Fruit fly (Drosophila melanogaster): Measurements from ENCODE around the gene ru.

The ru gene

DNA sequence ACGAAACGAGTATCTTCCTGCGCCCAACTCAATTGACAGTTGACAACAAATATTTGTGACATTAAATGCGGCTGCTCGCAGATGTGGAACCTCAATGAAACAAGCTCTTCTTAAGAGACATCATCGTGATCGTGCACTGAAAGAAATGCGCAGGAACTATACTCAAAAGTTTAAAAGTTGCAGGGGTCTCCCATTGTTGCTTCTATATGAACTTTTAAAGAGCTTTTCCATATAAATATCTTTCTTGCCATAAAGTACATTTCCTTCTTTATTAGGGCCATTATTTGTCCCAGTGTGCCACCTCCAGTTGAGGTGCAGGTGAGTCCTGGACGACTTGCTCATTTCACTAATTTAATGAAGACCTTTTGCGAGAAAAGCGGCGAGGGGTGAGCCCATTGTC lies 17.7 kb downstream of the ru start:
- TF ChIP-seq peb (GFP tag; IDR thresholded peaks at IDR 0.05): no peak
- peak; percentile 46 for TF ChIP-seq lbe (GFP tag; optimal IDR thresholded peaks at IDR 0.05)

DNA sequence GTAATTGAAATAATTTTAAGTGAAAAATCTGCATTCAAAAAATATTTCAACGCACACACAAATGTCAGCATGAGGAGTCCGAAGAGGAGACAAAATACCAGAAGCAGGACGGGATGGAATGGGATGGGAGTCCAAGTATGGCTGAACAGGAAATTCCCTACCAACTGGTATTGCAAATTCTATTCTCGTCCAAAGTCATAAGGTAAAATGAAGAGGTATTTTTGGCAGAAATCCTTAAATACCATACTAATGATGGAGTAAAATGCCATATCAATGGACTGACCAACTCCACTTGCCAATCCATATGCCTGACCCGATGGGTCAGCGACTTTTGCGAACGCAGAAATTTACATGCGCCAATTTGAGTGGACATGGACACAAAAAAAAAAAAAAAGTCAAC lies 18.4 kb downstream of the ru start:
- TF ChIP-seq row (GFP tag; IDR thresholded peaks at IDR 0.05): no peak
- no peak for TF ChIP-seq CG15514 (GFP tag; optimal IDR thresholded peaks at IDR 0.05)
- no peak for TF ChIP-seq CG1024 (GFP tag; IDR thresholded peaks at IDR 0.05)
- no peak for TF ChIP-seq Ada2b (GFP tag; IDR thresholded peaks at IDR 0.05)
- TF ChIP-seq da (GFP tag; optimal IDR thresholded peaks at IDR 0.05): no peak
- TF ChIP-seq CG2889 (GFP tag; IDR thresholded peaks at IDR 0.05): no peak
- TF ChIP-seq Gug (GFP tag; IDR thresholded peaks at IDR 0.05): no peak
- TF ChIP-seq Dip2 (GFP tag; IDR thresholded peaks at IDR 0.05): no peak
- no peak for TF ChIP-seq wor (GFP tag; IDR thresholded peaks at IDR 0.05)
- no peak for TF ChIP-seq Mrtf (GFP tag; IDR thresholded peaks at IDR 0.05)
- TF ChIP-seq CG3726 (GFP tag; IDR thresholded peaks at IDR 0.05): no peak
- no peak for TF ChIP-seq sr (GFP tag; IDR thresholded peaks at IDR 0.05)
- no peak for TF ChIP-seq CG18619 (GFP tag; optimal IDR thresholded peaks at IDR 0.05)
- TF ChIP-seq CrebB (tag; optimal IDR thresholded peaks at IDR 0.05): no peak
- no peak for TF ChIP-seq Rx (GFP tag; IDR thresholded peaks at IDR 0.05)
- TF ChIP-seq stwl (tag; optimal IDR thresholded peaks at IDR 0.05): no peak

DNA sequence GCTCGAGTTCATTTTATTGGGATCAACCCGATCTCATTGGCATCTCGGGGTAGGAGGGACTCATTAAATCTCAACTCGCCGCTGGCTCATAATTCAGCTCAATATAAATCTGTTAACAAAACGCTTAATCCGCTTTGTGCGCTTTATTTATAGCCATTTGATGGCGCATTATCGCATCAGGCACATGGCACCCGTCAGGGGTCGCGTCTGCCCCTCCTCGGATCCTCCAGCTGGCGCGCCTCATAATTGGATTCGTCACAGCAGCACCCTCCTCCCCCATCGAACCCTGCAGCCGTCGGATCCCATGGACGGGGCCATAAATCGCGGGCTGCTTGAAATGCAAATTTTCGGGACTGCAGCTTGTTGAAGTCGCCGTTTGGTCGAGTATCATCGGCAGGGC lies 20.0 kb downstream of the ru start:
- TF ChIP-seq oc (tag; optimal IDR thresholded peaks at IDR 0.05) (peak; percentile 71), bigmax (GFP tag; optimal IDR thresholded peaks at IDR 0.05) (no peak), gsb-n (tag; optimal IDR thresholded peaks at IDR 0.05) (peak; percentile 62), crol (GFP tag; IDR thresholded peaks at IDR 0.05) (peak; percentile 26; the same call in 1 of the 2 replicates), Pdp1 (GFP tag; optimal IDR thresholded peaks at IDR 0.05) (no peak), lilli (GFP tag; optimal IDR thresholded peaks at IDR 0.05) (no peak), CG12299 (tag; optimal IDR thresholded peaks at IDR 0.05) (no peak), grn (GFP tag; optimal IDR thresholded peaks at IDR 0.05) (no peak), salm (tag; optimal IDR thresholded peaks at IDR 0.05) (no peak), CG1233 (GFP tag; optimal IDR thresholded peaks at IDR 0.05) (no peak), CG10543 (GFP tag; optimal IDR thresholded peaks at IDR 0.05) (no peak), CG6654 (GFP tag; optimal IDR thresholded peaks at IDR 0.05) (no peak), mam (GFP tag; optimal IDR thresholded peaks at IDR 0.05) (no peak), tup (GFP tag; optimal IDR thresholded peaks at IDR 0.05) (no peak), Ets97D (GFP tag; optimal IDR thresholded peaks at IDR 0.05) (no peak)

DNA sequence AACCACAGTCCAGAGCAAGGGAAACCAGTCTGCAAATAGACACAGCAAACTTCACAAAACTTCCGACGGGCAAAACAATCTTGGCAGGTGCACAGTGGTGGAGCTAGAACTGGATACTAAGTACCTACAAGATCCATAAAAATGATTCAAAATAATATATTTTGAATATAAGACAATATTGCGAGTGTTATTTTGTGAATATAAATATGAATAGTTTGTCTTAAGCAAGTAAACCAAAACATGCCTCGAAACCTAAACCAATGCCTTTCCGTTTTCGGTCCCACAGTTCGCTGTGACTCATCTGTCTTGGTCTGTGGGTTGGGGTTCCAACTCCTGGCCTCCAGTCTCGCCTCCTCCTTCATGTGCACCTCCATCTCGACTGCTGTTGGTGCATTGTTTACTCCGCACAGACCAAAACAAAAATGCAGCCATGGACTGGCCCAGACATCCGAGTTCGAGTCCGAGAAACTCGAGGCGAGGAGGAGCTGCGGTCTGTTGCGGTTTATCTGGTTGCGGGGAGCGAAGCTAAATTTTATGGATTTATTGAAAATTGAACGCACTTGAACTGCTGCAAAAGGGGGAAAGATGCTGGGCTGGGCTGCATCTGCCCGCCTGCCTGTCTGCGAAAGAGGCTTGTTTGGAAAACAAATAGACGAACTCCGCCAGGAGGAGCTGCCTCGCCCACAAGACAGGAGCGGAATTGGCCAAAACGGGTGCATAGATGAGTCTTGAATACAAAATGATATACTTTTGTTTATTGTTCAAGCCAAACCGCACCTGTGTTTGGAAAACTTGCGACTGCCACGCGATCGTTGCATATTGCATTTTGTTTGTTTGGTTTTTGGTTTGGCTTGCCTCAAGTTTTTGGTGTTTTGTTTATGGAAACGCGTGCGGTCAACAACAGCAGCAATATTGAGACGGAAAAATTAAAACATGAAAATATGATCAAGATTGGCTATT lies 21.8 kb downstream of the ru start:
- TF ChIP-seq CG6683 (GFP tag; optimal IDR thresholded peaks at IDR 0.05) (no peak), ci (GFP tag; IDR thresholded peaks at IDR 0.05) (0 out of 3 replicates have a peak, but pooled peaks have one; percentile 16), Dek (tag; optimal IDR thresholded peaks at IDR 0.05) (no peak), bsh (GFP tag; optimal IDR thresholded peaks at IDR 0.05) (peak in 1 of 2 experiments; percentile 87), Optix (GFP tag; IDR thresholded peaks at IDR 0.05) (no peak), CG10979 (tag; optimal IDR thresholded peaks at IDR 0.05) (no peak), eyg (GFP tag; optimal IDR thresholded peaks at IDR 0.05) (no peak), CG3847 (GFP tag; IDR thresholded peaks at IDR 0.05) (no peak), ken (GFP tag; IDR thresholded peaks at IDR 0.05) (0 out of 3 replicates have a peak, but pooled peaks have one; percentile 37), nom (GFP tag; optimal IDR thresholded peaks at IDR 0.05) (peak; percentile 80), Drgx (GFP tag; IDR thresholded peaks at IDR 0.05) (peak; percentile 57), Ets65A (GFP tag) (peak; percentile 38)

Data from whole organism, embryonic.